Worm (Caenorhabditis elegans) whole organism, L2 larva: ENCODE measurements around the gene csa-1.

Source experiments
- C34F6.9 ChIP-seq: fragments of 150-350 bp; optimal IDR thresholded peaks from 2 replicates; lab custom pipeline; 2014; ENCODE audit warnings: missing biosample characterization, missing genetic modification characterization
- F13H6.1 ChIP-seq: sonication (generic microtip); optimal IDR thresholded peaks from 2 replicates; lab custom pipeline; 2016; ENCODE audit warnings: missing genetic modification characterization, missing compliant biosample characterization
- R02D3.7 ChIP-seq: fragments of 150-350 bp; optimal IDR thresholded peaks from 2 replicates; lab custom pipeline; 2014; ENCODE audit warnings: missing biosample characterization, missing genetic modification characterization
- Y55F3AM.14 ChIP-seq: fragments of 200-800 bp; sonication (Bioruptor generic); optimal IDR thresholded peaks from 2 replicates; lab custom pipeline; 2018; ENCODE audit warnings: mild to moderate bottlenecking, missing genetic modification characterization, missing compliant biosample characterization
- ZK546.5 ChIP-seq: sonication (generic microtip); optimal IDR thresholded peaks from 2 replicates; lab custom pipeline; 2017; ENCODE audit warnings: missing biosample characterization, missing genetic modification characterization
- alr-1 ChIP-seq: fragments of 150-350 bp; optimal IDR thresholded peaks from 2 replicates; lab custom pipeline; 2014; ENCODE audit warnings: missing biosample characterization, missing genetic modification characterization
- aly-2 ChIP-seq: fragments of 150-350 bp; optimal IDR thresholded peaks from 2 replicates; lab custom pipeline; 2014; ENCODE audit warnings: missing biosample characterization, missing genetic modification characterization
- ama-1 ChIP-seq: fragments of 150-350 bp; optimal IDR thresholded peaks from 2 replicates; lab custom pipeline; 2018; ENCODE audit warnings: inconsistent platforms
- blmp-1 ChIP-seq: sonication (generic microtip); optimal IDR thresholded peaks from 2 replicates; lab custom pipeline; 2017; ENCODE audit warnings: missing genetic modification characterization, mild to moderate bottlenecking, missing compliant biosample characterization, antibody characterized with exemption, moderate library complexity; ENCODE audit not compliant: insufficient read depth
- ceh-16 ChIP-seq: fragments of 150-350 bp; optimal IDR thresholded peaks from 2 replicates; lab custom pipeline; 2014; ENCODE audit warnings: missing biosample characterization, missing genetic modification characterization
- ceh-82 ChIP-seq: fragments of 150-350 bp; optimal IDR thresholded peaks from 2 replicates; lab custom pipeline; 2014; ENCODE audit warnings: missing biosample characterization, missing genetic modification characterization
- dmd-4 ChIP-seq: sonication (generic microtip); optimal IDR thresholded peaks from 2 replicates; lab custom pipeline; 2017; ENCODE audit warnings: missing biosample characterization, missing genetic modification characterization
- elt-1 ChIP-seq: fragments of 150-350 bp; optimal IDR thresholded peaks from 2 replicates; lab custom pipeline; 2014; ENCODE audit warnings: missing biosample characterization, missing genetic modification characterization
- elt-3 ChIP-seq: sonication (generic microtip); optimal IDR thresholded peaks from 2 replicates; lab custom pipeline; 2017; ENCODE audit warnings: missing biosample characterization, missing genetic modification characterization
- lin-13 ChIP-seq: fragments of 150-350 bp; optimal IDR thresholded peaks from 2 replicates; lab custom pipeline; 2014; ENCODE audit warnings: missing biosample characterization, missing genetic modification reagents, missing genetic modification characterization
- lin-39 ChIP-seq: fragments of 150-350 bp; optimal IDR thresholded peaks from 2 replicates; lab custom pipeline; 2014; ENCODE audit warnings: missing biosample characterization, missing genetic modification reagents, missing genetic modification characterization
- lsy-2 ChIP-seq, 2 experiments: fragments of 150-350 bp in 1 of 2; sonication (generic microtip) in 1 of 2; optimal IDR thresholded peaks; 2 replicates each; lab custom pipeline; 2014 to 2017; ENCODE audit warnings: missing biosample characterization in 2 of 2, missing genetic modification characterization in 2 of 2
- mab-5 ChIP-seq: fragments of 150-350 bp; optimal IDR thresholded peaks from 2 replicates; lab custom pipeline; 2014; ENCODE audit warnings: missing biosample characterization, missing genetic modification characterization
- mbf-1 ChIP-seq: sonication (generic microtip); optimal IDR thresholded peaks from 2 replicates; lab custom pipeline; 2017; ENCODE audit warnings: missing biosample characterization, missing genetic modification characterization
- mdl-1 ChIP-seq, 2 experiments: fragments of 150-350 bp in 1 of 2; sonication (generic microtip) in 1 of 2; optimal IDR thresholded peaks; 2 replicates each; lab custom pipeline; 2017; ENCODE audit warnings: missing biosample characterization in 2 of 2, missing genetic modification characterization in 2 of 2
- nhr-10 ChIP-seq: sonication (generic microtip); optimal IDR thresholded peaks from 2 replicates; lab custom pipeline; 2017; ENCODE audit warnings: missing biosample characterization, missing genetic modification characterization
- nhr-12 ChIP-seq: fragments of 150-350 bp; optimal IDR thresholded peaks from 2 replicates; lab custom pipeline; 2014; ENCODE audit warnings: missing biosample characterization, missing genetic modification characterization
- nhr-129 ChIP-seq: fragments of 150-350 bp; optimal IDR thresholded peaks from 2 replicates; lab custom pipeline; 2014; ENCODE audit warnings: missing biosample characterization, missing genetic modification characterization
- nhr-21 ChIP-seq: fragments of 150-350 bp; optimal IDR thresholded peaks from 2 replicates; lab custom pipeline; 2014; ENCODE audit warnings: missing biosample characterization, missing genetic modification characterization
- nhr-25 ChIP-seq: fragments of 150-350 bp; sonication (generic microtip); optimal IDR thresholded peaks from 3 replicates; lab custom pipeline; 2014; ENCODE audit warnings: missing biosample characterization, missing genetic modification characterization
- nhr-6 ChIP-seq: fragments of 150-350 bp; optimal IDR thresholded peaks from 2 replicates; lab custom pipeline; 2014; ENCODE audit warnings: missing biosample characterization, missing genetic modification characterization
- nhr-77 ChIP-seq: fragments of 150-350 bp; optimal IDR thresholded peaks from 2 replicates; lab custom pipeline; 2014; ENCODE audit warnings: missing biosample characterization, missing genetic modification characterization
- peb-1 ChIP-seq: fragments of 150-350 bp; optimal IDR thresholded peaks from 2 replicates; lab custom pipeline; 2014; ENCODE audit warnings: missing biosample characterization, missing genetic modification characterization
- sem-4 ChIP-seq: fragments of 150-350 bp; optimal IDR thresholded peaks from 2 replicates; lab custom pipeline; 2014; ENCODE audit warnings: missing biosample characterization, missing genetic modification reagents, missing genetic modification characterization
- sma-9 ChIP-seq, 2 experiments: fragments of 150-350 bp in 1 of 2; sonication (generic microtip) in 1 of 2; optimal IDR thresholded peaks; 2 replicates each; lab custom pipeline; 2014 to 2016; ENCODE audit warnings: missing genetic modification characterization in 2 of 2, mild to moderate bottlenecking in 1 of 2, missing biosample characterization in 1 of 2, missing compliant biosample characterization in 1 of 2, missing genetic modification reagents in 1 of 2, moderate library complexity in 1 of 2
- snpc-4 ChIP-seq: fragments of 150-350 bp; optimal IDR thresholded peaks from 2 replicates; lab custom pipeline; 2014; ENCODE audit warnings: missing biosample characterization, missing genetic modification characterization
- unc-55 ChIP-seq: fragments of 150-350 bp; sonication (generic microtip); optimal IDR thresholded peaks from 3 replicates; lab custom pipeline; 2014; ENCODE audit warnings: missing biosample characterization, missing genetic modification reagents, missing genetic modification characterization
- zag-1 ChIP-seq: fragments of 150-350 bp; optimal IDR thresholded peaks from 2 replicates; lab custom pipeline; 2014; ENCODE audit warnings: missing biosample characterization, missing genetic modification characterization
- ztf-4 ChIP-seq: fragments of 150-350 bp; optimal IDR thresholded peaks from 2 replicates; lab custom pipeline; 2014; ENCODE audit warnings: missing biosample characterization, missing genetic modification characterization

csa-1 gene

DNA sequence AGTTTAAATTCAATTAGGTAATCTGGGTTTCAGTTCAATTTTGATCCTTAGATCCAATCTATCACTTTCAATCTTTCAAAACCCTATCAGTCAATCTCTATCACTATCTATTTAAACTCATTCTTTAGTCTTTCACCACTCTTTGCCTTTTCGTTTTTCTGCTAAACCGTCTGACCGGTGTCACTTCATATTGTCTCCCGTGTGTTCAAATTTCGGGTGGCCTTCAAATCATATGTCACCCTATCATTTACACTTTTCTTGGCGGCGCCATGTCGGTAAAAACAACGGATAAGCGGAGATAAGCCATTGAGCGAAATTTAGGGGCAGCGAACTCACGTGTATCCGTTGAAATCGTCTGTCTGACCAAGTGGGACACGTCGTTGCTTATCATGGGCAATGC, 24.4 kb upstream of the csa-1 start (continued):
- TF ChIP-seq lin-13 (GFP tag; lab: Kevin White, UChicago), result no peak
- no peak for TF ChIP-seq elt-3 (tag; lab: Kevin White, UChicago)
- TF ChIP-seq alr-1 (tag; lab: Kevin White, UChicago), result no peak
- peak; percentile 85 for TF ChIP-seq blmp-1 (tag; lab: Kevin White, UChicago)
- TF ChIP-seq nhr-129 (tag; lab: Kevin White, UChicago), result peak; percentile 54
- no peak for TF ChIP-seq ceh-16 (tag; lab: Kevin White, UChicago)
- no peak for TF ChIP-seq dmd-4 (tag; lab: Kevin White, UChicago)
- TF ChIP-seq nhr-21 (tag; lab: Kevin White, UChicago), result peak; percentile 93
- TF ChIP-seq nhr-12 (tag; lab: Kevin White, UChicago), result no peak
- TF ChIP-seq ceh-82 (tag; lab: Kevin White, UChicago), result no peak
- TF ChIP-seq sem-4 (tag; lab: Kevin White, UChicago), result no peak
- no peak for TF ChIP-seq elt-1 (tag; lab: Kevin White, UChicago)
- no peak for TF ChIP-seq C34F6.9 (tag; lab: Kevin White, UChicago)
- no peak for TF ChIP-seq Y55F3AM.14 (GFP tag; lab: Kevin White, UChicago)
- no peak for TF ChIP-seq peb-1
- TF ChIP-seq sma-9 (GFP tag; optimal IDR thresholded peaks at IDR 0.05; lab: Kevin White, UChicago), result peak; percentile 77
- TF ChIP-seq sma-9 (tag; optimal IDR thresholded peaks at IDR 0.05; lab: Kevin White, UChicago), result no peak
- TF ChIP-seq lin-39 (tag; lab: Kevin White, UChicago), result no peak
- no peak for TF ChIP-seq aly-2 (tag; lab: Kevin White, UChicago)
- TF ChIP-seq mdl-1 (tag; optimal IDR thresholded peaks at IDR 0.05; lab: Kevin White, UChicago), result peak in 1 of 2 experiments; percentile 7
- no peak for TF ChIP-seq ZK546.5 (tag; lab: Kevin White, UChicago)
- TF ChIP-seq F13H6.1 (tag; lab: Kevin White, UChicago), result no peak

DNA sequence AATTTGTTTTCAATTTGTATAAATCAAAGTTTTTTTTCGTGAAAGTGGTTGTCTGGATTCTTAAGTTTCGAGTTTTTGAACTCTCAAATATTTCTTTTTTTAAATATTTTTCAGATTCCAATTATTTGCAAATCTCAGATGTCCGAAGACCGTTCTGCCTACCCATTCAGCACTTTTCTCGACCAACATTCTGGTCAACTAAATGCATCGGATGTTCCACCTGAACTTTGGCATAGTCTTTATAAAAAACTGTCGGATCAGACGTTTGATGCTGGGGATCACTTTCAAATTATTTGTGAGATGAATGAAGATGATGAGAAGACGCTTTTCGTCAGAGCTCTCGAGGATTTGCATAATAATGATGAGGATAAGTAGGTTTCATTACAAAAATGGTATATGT, 19.3 kb upstream of the csa-1 start, which contains the start of gene ttll-12:
Gene ttll-12 (plus strand): TSS at position 139 of the 400 bp plus-strand sequence.
- TF ChIP-seq nhr-129 (tag; lab: Kevin White, UChicago), result no peak
- peak; percentile 89 for TF ChIP-seq ama-1 (lab: Kevin White, UChicago)
- TF ChIP-seq, all 48 proteins: peak for 1

DNA sequence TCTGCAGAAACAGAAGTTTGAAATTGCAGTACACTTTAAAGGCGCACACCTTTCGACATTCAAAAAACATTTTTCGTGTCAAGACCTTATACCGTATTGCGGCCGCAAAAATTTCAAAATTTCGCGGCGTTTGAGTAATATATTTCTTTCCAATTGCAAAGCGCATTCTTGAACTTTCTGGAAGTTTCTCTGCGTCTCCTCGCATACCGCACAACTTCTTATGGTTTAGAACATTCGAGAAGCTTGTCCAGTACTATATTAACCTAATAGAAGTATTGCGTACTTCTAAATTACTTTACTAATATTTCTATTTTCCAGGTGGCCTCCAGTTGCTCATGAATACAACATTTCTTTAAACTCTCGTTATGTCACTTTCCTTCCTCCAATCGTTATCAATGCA, 17.1 kb upstream of the csa-1 start:
- TF ChIP-seq unc-55 (GFP tag; lab: Kevin White, UChicago), result peak; percentile 32
- no peak for TF ChIP-seq mbf-1 (tag; lab: Kevin White, UChicago)
- no peak for TF ChIP-seq F13H6.1 (tag; lab: Kevin White, UChicago)
- no peak for TF ChIP-seq ceh-16 (tag; lab: Kevin White, UChicago)
- no peak for TF ChIP-seq alr-1 (tag; lab: Kevin White, UChicago)
- no peak for TF ChIP-seq mab-5 (tag; lab: Kevin White, UChicago)
- TF ChIP-seq lsy-2 (tag; optimal IDR thresholded peaks at IDR 0.05; lab: Kevin White, UChicago), result no peak
- TF ChIP-seq C34F6.9 (tag; lab: Kevin White, UChicago), result peak; percentile 40
- TF ChIP-seq snpc-4, result no peak
- TF ChIP-seq aly-2 (tag; lab: Kevin White, UChicago), result no peak
- TF ChIP-seq nhr-129 (tag; lab: Kevin White, UChicago), result no peak
- TF ChIP-seq elt-1 (tag; lab: Kevin White, UChicago), result no peak
- peak; percentile 81 for TF ChIP-seq ama-1 (lab: Kevin White, UChicago)
- no peak for TF ChIP-seq zag-1 (tag; lab: Kevin White, UChicago)
- TF ChIP-seq nhr-77 (tag; lab: Kevin White, UChicago), result no peak
- TF ChIP-seq nhr-10 (tag; lab: Kevin White, UChicago), result no peak
- TF ChIP-seq nhr-6 (tag; lab: Kevin White, UChicago), result no peak
- no peak for TF ChIP-seq sma-9 (GFP tag; optimal IDR thresholded peaks at IDR 0.05; lab: Kevin White, UChicago)
- TF ChIP-seq sma-9 (tag; optimal IDR thresholded peaks at IDR 0.05; lab: Kevin White, UChicago), result no peak
- TF ChIP-seq ZK546.5 (tag; lab: Kevin White, UChicago), result no peak
- no peak for TF ChIP-seq ztf-4 (tag; lab: Kevin White, UChicago)
- TF ChIP-seq sem-4 (tag; lab: Kevin White, UChicago), result no peak
- no peak for TF ChIP-seq nhr-12 (tag; lab: Kevin White, UChicago)
- no peak for TF ChIP-seq R02D3.7 (tag; lab: Kevin White, UChicago)
- no peak for TF ChIP-seq Y55F3AM.14 (GFP tag; lab: Kevin White, UChicago)
- TF ChIP-seq nhr-25 (tag; lab: Kevin White, UChicago), result no peak

DNA sequence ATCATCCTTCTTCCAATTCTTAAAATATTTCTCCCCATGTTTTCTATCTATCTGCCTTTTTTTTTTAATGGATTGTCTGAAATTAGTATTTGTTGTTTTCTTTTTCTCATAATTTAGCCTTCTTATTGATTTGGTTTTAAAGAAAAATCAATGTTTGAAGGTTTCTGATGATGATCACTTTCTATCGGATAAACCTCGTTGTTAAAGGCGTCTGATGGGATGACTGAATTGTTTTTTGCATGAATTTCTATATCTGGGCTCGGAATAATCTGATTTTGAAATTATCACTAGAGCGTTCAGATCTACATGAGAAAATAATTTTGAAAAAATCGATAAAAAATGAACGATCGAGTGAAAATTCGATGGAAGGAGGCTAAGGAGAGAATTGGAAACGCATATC, 14.2 kb upstream of the csa-1 start, which contains the start of gene scp-1:
Gene scp-1 (plus strand): TSS at position 301 of the 400 bp plus-strand sequence.
- TF ChIP-seq blmp-1 (tag; lab: Kevin White, UChicago), result no peak
- no peak for TF ChIP-seq mdl-1 (tag; optimal IDR thresholded peaks at IDR 0.05; lab: Kevin White, UChicago)
- no peak for TF ChIP-seq nhr-77 (tag; lab: Kevin White, UChicago)
